Fruit fly (Drosophila melanogaster) whole organism, wandering third instar larva: ENCODE measurements around the gene CG10089.
A peak's percentile ranks its signal among the peaks of the same experiment; 100 is the strongest.

Source experiments
- CG9705 ChIP-seq: fragments of 200-800 bp; sonication (Bioruptor generic); optimal IDR thresholded peaks from 2 replicates; lab custom pipeline; 2018; ENCODE audit warnings: missing biosample characterization, mild to moderate bottlenecking, missing genetic modification characterization
- Dfd ChIP-seq: fragments of >200 bp; optimal IDR thresholded peaks from 2 replicates; lab custom pipeline; 2017; ENCODE audit warnings: missing biosample characterization, missing genetic modification characterization
- GATAd ChIP-seq: sonication (Bioruptor generic); optimal IDR thresholded peaks from 2 replicates; lab custom pipeline; 2016; ENCODE audit warnings: missing biosample characterization, missing genetic modification characterization
- HLH106 ChIP-seq: fragments of 200-800 bp; optimal IDR thresholded peaks from 3 replicates; lab custom pipeline; 2019; ENCODE audit warnings: missing biosample characterization, mild to moderate bottlenecking, missing genetic modification characterization, moderate library complexity
- Hnf4 ChIP-seq: fragments of 200-800 bp; sonication (Bioruptor generic); optimal IDR thresholded peaks from 2 replicates; lab custom pipeline; 2016; ENCODE audit warnings: missing biosample characterization, mild to moderate bottlenecking, missing genetic modification characterization
- Hr78 ChIP-seq: fragments of >200 bp; optimal IDR thresholded peaks from 2 replicates; lab custom pipeline; 2017; ENCODE audit warnings: missing biosample characterization, missing genetic modification characterization
- Jra ChIP-seq: sonication (Bioruptor generic); optimal IDR thresholded peaks from 2 replicates; lab custom pipeline; 2016; ENCODE audit warnings: missing biosample characterization, missing genetic modification characterization
- Mio ChIP-seq: sonication (Bioruptor generic); optimal IDR thresholded peaks from 2 replicates; lab custom pipeline; 2016; ENCODE audit warnings: missing biosample characterization, missing genetic modification characterization
- Myc ChIP-seq: fragments of >200 bp; optimal IDR thresholded peaks from 2 replicates; lab custom pipeline; 2017
- N ChIP-seq: fragments of >200 bp; optimal IDR thresholded peaks from 2 replicates; lab custom pipeline; 2018; ENCODE audit warnings: missing biosample characterization, missing external identifiers, missing genetic modification characterization
- OdsH ChIP-seq: fragments of 200-800 bp; sonication (Bioruptor generic); optimal IDR thresholded peaks from 2 replicates; lab custom pipeline; 2016; ENCODE audit warnings: missing biosample characterization, mild to moderate bottlenecking, missing genetic modification characterization
- Rel ChIP-seq, 2 experiments: fragments of 200-800 bp; sonication (Bioruptor generic) in 1 of 2; optimal IDR thresholded peaks; 2 replicates in 1 of 2; 3 replicates in 1 of 2; lab custom pipeline; 2016 to 2019; ENCODE audit warnings: mild to moderate bottlenecking in 2 of 2, missing biosample characterization in 2 of 2, missing genetic modification characterization in 2 of 2, moderate library complexity in 1 of 2
- Sp1 ChIP-seq: fragments of 200-800 bp; sonication (Bioruptor generic); optimal IDR thresholded peaks from 3 replicates; lab custom pipeline; 2019; ENCODE audit warnings: missing biosample characterization, mild to moderate bottlenecking, missing genetic modification characterization, moderate library complexity
- Vsx2 ChIP-seq: fragments of 200-300, 225-300 bp; sonication (Bioruptor generic); optimal IDR thresholded peaks from 2 replicates; lab custom pipeline; 2018; ENCODE audit warnings: missing biosample characterization, missing genetic modification characterization; ENCODE audit not compliant: partially characterized antibody
- br ChIP-seq: fragments of 200-800 bp; sonication (Bioruptor generic); optimal IDR thresholded peaks from 2 replicates; lab custom pipeline; 2016; ENCODE audit warnings: missing biosample characterization, missing genetic modification characterization
- brk ChIP-seq: fragments of 200-800 bp; sonication (Bioruptor generic); optimal IDR thresholded peaks from 2 replicates; lab custom pipeline; 2016; ENCODE audit warnings: missing biosample characterization, mild to moderate bottlenecking, missing genetic modification characterization
- dl ChIP-seq, 2 experiments: fragments of 175-275, 200-275 bp in 1 of 2; fragments of 200-275 bp in 1 of 2; sonication (Bioruptor generic); optimal IDR thresholded peaks; lab custom pipeline; 2018; ENCODE audit warnings: mild to moderate bottlenecking in 2 of 2, missing biosample characterization in 2 of 2, missing genetic modification characterization in 2 of 2, moderate library complexity in 2 of 2; ENCODE audit not compliant: partially characterized antibody in 2 of 2, insufficient read depth in 1 of 2
- dmrt93B ChIP-seq: fragments of 200-800 bp; sonication (Bioruptor generic); optimal IDR thresholded peaks from 2 replicates; lab custom pipeline; 2018; ENCODE audit warnings: missing biosample characterization, mild to moderate bottlenecking, missing genetic modification characterization
- dsf ChIP-seq: sonication (Bioruptor generic); optimal IDR thresholded peaks from 2 replicates; lab custom pipeline; 2016; ENCODE audit warnings: missing biosample characterization, missing genetic modification characterization, borderline replicate concordance
- ey ChIP-seq: fragments of 200-800 bp; sonication (Bioruptor generic); optimal IDR thresholded peaks from 2 replicates; lab custom pipeline; 2016; ENCODE audit warnings: missing biosample characterization, missing genetic modification characterization
- foxo ChIP-seq, 2 experiments: fragments of 200-800 bp; sonication (Bioruptor generic); optimal IDR thresholded peaks; 2 replicates in 1 of 2; 3 replicates in 1 of 2; lab custom pipeline; 2016 to 2017; ENCODE audit warnings: missing biosample characterization in 2 of 2, missing genetic modification characterization in 2 of 2
- fru ChIP-seq: fragments of 200-800 bp; sonication (Bioruptor generic); optimal IDR thresholded peaks from 3 replicates; lab custom pipeline; 2016; ENCODE audit warnings: missing biosample characterization, mild to moderate bottlenecking, missing genetic modification characterization
- h ChIP-seq: fragments of 200-800 bp; sonication (Bioruptor generic); optimal IDR thresholded peaks from 3 replicates; lab custom pipeline; 2016; ENCODE audit warnings: missing biosample characterization, mild to moderate bottlenecking, missing genetic modification characterization
- jim ChIP-seq: fragments of 175-275, 200-325 bp; sonication (Bioruptor generic); optimal IDR thresholded peaks from 2 replicates; lab custom pipeline; 2016; ENCODE audit warnings: missing biosample characterization, mild to moderate bottlenecking, missing genetic modification characterization
- lola ChIP-seq: fragments of >200 bp; optimal IDR thresholded peaks from 2 replicates; lab custom pipeline; 2017; ENCODE audit warnings: missing biosample characterization, missing genetic modification characterization
- pan ChIP-seq: fragments of >200 bp; optimal IDR thresholded peaks from 2 replicates; lab custom pipeline; 2017
- psq ChIP-seq: fragments of 200-800 bp; sonication (Bioruptor generic); optimal IDR thresholded peaks from 3 replicates; lab custom pipeline; 2017; ENCODE audit warnings: missing biosample characterization, mild to moderate bottlenecking, missing genetic modification characterization, moderate library complexity
- rgr ChIP-seq: fragments of 200-800 bp; sonication (Bioruptor generic); optimal IDR thresholded peaks from 3 replicates; lab custom pipeline; 2016; ENCODE audit warnings: missing biosample characterization, mild to moderate bottlenecking, missing genetic modification characterization
- sv ChIP-seq: fragments of 200-800 bp; sonication (Bioruptor generic); optimal IDR thresholded peaks from 3 replicates; lab custom pipeline; 2016; ENCODE audit warnings: missing biosample characterization, missing genetic modification characterization
- tai ChIP-seq: sonication (Bioruptor generic); optimal IDR thresholded peaks from 2 replicates; lab custom pipeline; 2016; ENCODE audit warnings: missing biosample characterization, missing genetic modification characterization
- usp ChIP-seq: fragments of >200 bp; optimal IDR thresholded peaks from 2 replicates; lab custom pipeline; 2017; ENCODE audit warnings: missing biosample characterization, missing genetic modification characterization
- woc ChIP-seq: sonication (Bioruptor generic); optimal IDR thresholded peaks from 2 replicates; lab custom pipeline; 2016; ENCODE audit warnings: missing biosample characterization, mild to moderate bottlenecking, missing genetic modification characterization

Gene CG10089

dm6 chr3L:13479609-13480240 is 5.1 kb upstream of the CG10089 start:
- TF ChIP-seq lola (GFP tag; lab: Kevin White, UChicago) (no peak), OdsH (GFP tag; lab: Kevin White, UChicago) (no peak), ey (GFP tag; lab: Kevin White, UChicago) (peak; percentile 39), fru (GFP tag; lab: Kevin White, UChicago) (peak; percentile 58), Hnf4 (GFP tag; lab: Kevin White, UChicago) (peak; percentile 35), jim (GFP tag; lab: Kevin White, UChicago) (no peak), Sp1 (GFP tag; lab: Kevin White, UChicago) (peak; percentile 28), woc (GFP tag; lab: Kevin White, UChicago) (peak; percentile 46), dmrt93B (peak; percentile 15), HLH106 (tag; lab: Kevin White, UChicago) (peak; percentile 60), h (GFP tag; lab: Kevin White, UChicago) (peak; percentile 51), rgr (peak; percentile 58), CG9705 (GFP tag; lab: Kevin White, UChicago) (peak; percentile 29), br (GFP tag; lab: Kevin White, UChicago) (peak; percentile 15), Hr78 (GFP tag; lab: Kevin White, UChicago) (no peak), foxo (GFP tag; optimal IDR thresholded peaks at IDR 0.05; lab: Kevin White, UChicago) (peak in 1 of 2 experiments; percentile 63), psq (GFP tag; lab: Kevin White, UChicago) (peak; percentile 27), brk (GFP tag; lab: Kevin White, UChicago) (peak; percentile 25)

- TF ChIP-seq dmrt93B (no peak), lola (GFP tag; lab: Kevin White, UChicago) (no peak), sv (no peak), Rel (GFP tag; optimal IDR thresholded peaks at IDR 0.05; lab: Kevin White, UChicago) (no peak), Rel (tag; optimal IDR thresholded peaks at IDR 0.05; lab: Kevin White, UChicago) (no peak), OdsH (GFP tag; lab: Kevin White, UChicago) (no peak), woc (GFP tag; lab: Kevin White, UChicago) (no peak), pan (no peak), Mio (GFP tag; lab: Kevin White, UChicago) (no peak), Vsx2 (no peak), dsf (no peak), h (GFP tag; lab: Kevin White, UChicago) (no peak), HLH106 (tag; lab: Kevin White, UChicago) (no peak), usp (GFP tag; lab: Kevin White, UChicago) (no peak), Jra (no peak), Myc (lab: Kevin White, UChicago) (no peak), brk (GFP tag; lab: Kevin White, UChicago) (no peak)
- TF ChIP-seq, all 38 proteins: peak for 0
These were observed 4.6 kb upstream of the CG10089 start for dm6 chr3L:13479204-13479600.

- no peak for TF ChIP-seq tai
- no peak for TF ChIP-seq Hr78 (GFP tag; lab: Kevin White, UChicago)
- no peak for TF ChIP-seq Hnf4 (GFP tag; lab: Kevin White, UChicago)
- peak; percentile 33 for TF ChIP-seq h (GFP tag; lab: Kevin White, UChicago)
- TF ChIP-seq fru (GFP tag; lab: Kevin White, UChicago): peak; percentile 34
- TF ChIP-seq Dfd (GFP tag; lab: Kevin White, UChicago): peak; percentile 32
- no peak for TF ChIP-seq GATAd (GFP tag; lab: Kevin White, UChicago)
- no peak for TF ChIP-seq woc (GFP tag; lab: Kevin White, UChicago)
- TF ChIP-seq rgr: peak; percentile 10
- no peak for TF ChIP-seq N (GFP tag; lab: Kevin White, UChicago)
- no peak for TF ChIP-seq br (GFP tag; lab: Kevin White, UChicago)
- no peak for TF ChIP-seq dl (GFP tag; optimal IDR thresholded peaks at IDR 0.05; lab: Kevin White, UChicago; ENCODE audit: insufficient read depth in 1 of 2, partially characterized antibody in 2 of 2)
- TF ChIP-seq Jra: no peak
- no peak for TF ChIP-seq sv
- TF ChIP-seq HLH106 (tag; lab: Kevin White, UChicago): peak; percentile 23
- no peak for TF ChIP-seq Mio (GFP tag; lab: Kevin White, UChicago)
- no peak for TF ChIP-seq psq (GFP tag; lab: Kevin White, UChicago)
- TF ChIP-seq Sp1 (GFP tag; lab: Kevin White, UChicago): no peak
- TF ChIP-seq foxo (GFP tag; optimal IDR thresholded peaks at IDR 0.05; lab: Kevin White, UChicago): peak in 1 of 2 experiments; percentile 43
- peak; percentile 32 for TF ChIP-seq ey (GFP tag; lab: Kevin White, UChicago)
These were observed 4.0 kb upstream of the CG10089 start for dm6 chr3L:13478339-13479203.
